Fruit fly (Drosophila melanogaster) whole organism, prepupa: ENCODE measurements around the gene CG15386.
A peak's percentile ranks its signal among the peaks of the same experiment; 100 is the strongest.

Source experiments
- Blimp-1 ChIP-seq: fragments of 200-800 bp; sonication (Bioruptor generic); optimal IDR thresholded peaks from 3 replicates; lab custom pipeline; 2017; ENCODE audit warnings: missing biosample characterization, missing genetic modification characterization, mild to moderate bottlenecking, moderate library complexity, missing genetic modification reagents
- CG10669 ChIP-seq: fragments of 200-800 bp; sonication (Bioruptor generic); optimal IDR thresholded peaks from 3 replicates; lab custom pipeline; 2018; ENCODE audit warnings: missing biosample characterization, mild to moderate bottlenecking, missing genetic modification characterization, moderate library complexity
- CG11294 ChIP-seq: fragments of 200-800 bp; sonication (Bioruptor generic); IDR thresholded peaks from 2 replicates; pipeline ENCODE4 v1.3.6; 2022; ENCODE audit warnings: missing biosample characterization, missing genetic modification characterization
- CG11902 ChIP-seq: fragments of 200-800 bp; sonication (Bioruptor generic); optimal IDR thresholded peaks from 3 replicates; lab custom pipeline; 2016; ENCODE audit warnings: missing biosample characterization, missing genetic modification characterization
- CG15336 ChIP-seq: fragments of 200-800 bp; sonication (Bioruptor generic); IDR thresholded peaks from 2 replicates; pipeline ENCODE4 v1.3.6; 2022; ENCODE audit warnings: missing biosample characterization, missing genetic modification characterization
- CG1621 ChIP-seq: fragments of 200-800 bp; sonication (Bioruptor generic); optimal IDR thresholded peaks from 3 replicates; lab custom pipeline; 2018; ENCODE audit warnings: missing biosample characterization, mild to moderate bottlenecking, missing genetic modification characterization
- CG16779 ChIP-seq: fragments of 200-800 bp; sonication (Bioruptor generic); optimal IDR thresholded peaks from 3 replicates; lab custom pipeline; 2017; ENCODE audit warnings: missing biosample characterization, mild to moderate bottlenecking, missing genetic modification characterization
- CG31627 ChIP-seq: fragments of 200-800 bp; sonication (Bioruptor generic); optimal IDR thresholded peaks from 3 replicates; lab custom pipeline; 2016; ENCODE audit warnings: missing biosample characterization, missing genetic modification characterization
- CG32006 ChIP-seq: fragments of 200-800 bp; sonication (Bioruptor generic); optimal IDR thresholded peaks from 3 replicates; lab custom pipeline; 2017; ENCODE audit warnings: missing biosample characterization, mild to moderate bottlenecking, missing genetic modification characterization
- CG34406 ChIP-seq: fragments of 200-800 bp; sonication (Bioruptor generic); optimal IDR thresholded peaks from 3 replicates; lab custom pipeline; 2016; ENCODE audit warnings: missing biosample characterization, missing genetic modification characterization
- CG3919 ChIP-seq: fragments of 200-800 bp; sonication (Bioruptor generic); optimal IDR thresholded peaks from 3 replicates; lab custom pipeline; 2016; ENCODE audit warnings: missing biosample characterization, missing genetic modification characterization
- CG4318 ChIP-seq: fragments of 200-800 bp; sonication (Bioruptor generic); optimal IDR thresholded peaks from 3 replicates; lab custom pipeline; 2017; ENCODE audit warnings: missing biosample characterization, mild to moderate bottlenecking, missing genetic modification characterization
- CG6276 ChIP-seq: fragments of 200-800 bp; sonication (Bioruptor generic); optimal IDR thresholded peaks from 2 replicates; lab custom pipeline; 2017; ENCODE audit warnings: missing biosample characterization, mild to moderate bottlenecking, missing genetic modification characterization
- CG6792 ChIP-seq: fragments of 200-800 bp; sonication (Bioruptor generic); optimal IDR thresholded peaks from 3 replicates; lab custom pipeline; 2016; ENCODE audit warnings: missing biosample characterization, missing genetic modification characterization
- CG6808 ChIP-seq: fragments of 200-800 bp; sonication (Bioruptor generic); optimal IDR thresholded peaks from 3 replicates; lab custom pipeline; 2017; ENCODE audit warnings: missing biosample characterization, missing genetic modification characterization, mild to moderate bottlenecking, moderate library complexity, missing genetic modification reagents
- CG6854 ChIP-seq: fragments of 200-800 bp; sonication (Bioruptor generic); optimal IDR thresholded peaks from 2 replicates; lab custom pipeline; 2017; ENCODE audit warnings: missing biosample characterization, mild to moderate bottlenecking, missing genetic modification characterization
- CG7368 ChIP-seq: fragments of 200-800 bp; sonication (Bioruptor generic); optimal IDR thresholded peaks from 3 replicates; lab custom pipeline; 2016; ENCODE audit warnings: missing biosample characterization, missing genetic modification characterization
- CG8319 ChIP-seq: fragments of 200-800 bp; sonication (Bioruptor generic); optimal IDR thresholded peaks from 3 replicates; lab custom pipeline; 2016; ENCODE audit warnings: missing biosample characterization, missing genetic modification characterization
- CG9139 ChIP-seq: fragments of 200-800 bp; sonication (Bioruptor generic); optimal IDR thresholded peaks from 3 replicates; lab custom pipeline; 2017; ENCODE audit warnings: missing biosample characterization, mild to moderate bottlenecking, missing genetic modification characterization
- Eip75B ChIP-seq: fragments of 200-800 bp; sonication (Bioruptor generic); optimal IDR thresholded peaks from 3 replicates; lab custom pipeline; 2016; ENCODE audit warnings: missing biosample characterization, missing genetic modification characterization
- Eip78C ChIP-seq: fragments of 200-800 bp; sonication (Bioruptor generic); peaks from one replicate; lab custom pipeline; 2016; ENCODE audit warnings: missing biosample characterization, missing genetic modification characterization
- Ets21C ChIP-seq: fragments of 200-800 bp; sonication (Bioruptor generic); optimal IDR thresholded peaks from 3 replicates; lab custom pipeline; 2016; ENCODE audit warnings: missing biosample characterization, missing genetic modification characterization
- Ets96B ChIP-seq: fragments of 200-800 bp; optimal IDR thresholded peaks from 2 replicates; lab custom pipeline; 2019; ENCODE audit warnings: missing biosample characterization, mild to moderate bottlenecking, missing genetic modification characterization, moderate library complexity
- Gug ChIP-seq: fragments of 200-800 bp; sonication (Bioruptor generic); IDR thresholded peaks from 2 replicates; pipeline ENCODE4 v1.3.6; 2022; ENCODE audit warnings: missing biosample characterization, missing genetic modification characterization
- Hr38 ChIP-seq: sonication (Bioruptor generic); optimal IDR thresholded peaks from 2 replicates; lab custom pipeline; 2016; ENCODE audit warnings: missing biosample characterization, missing genetic modification characterization
- Hr4 ChIP-seq: fragments of 200-800 bp; sonication (Bioruptor generic); optimal IDR thresholded peaks from 3 replicates; lab custom pipeline; 2016; ENCODE audit warnings: missing biosample characterization, missing genetic modification characterization
- Lpt ChIP-seq: fragments of 200-800 bp; sonication (Bioruptor generic); optimal IDR thresholded peaks from 3 replicates; lab custom pipeline; 2016; ENCODE audit warnings: missing biosample characterization, missing genetic modification characterization
- Met ChIP-seq: fragments of 200-800 bp; sonication (Bioruptor generic); optimal IDR thresholded peaks from 3 replicates; lab custom pipeline; 2016; ENCODE audit warnings: missing biosample characterization, missing genetic modification characterization
- Smox ChIP-seq: fragments of 200-800 bp; sonication (Bioruptor generic); optimal IDR thresholded peaks from 3 replicates; lab custom pipeline; 2016; ENCODE audit warnings: missing biosample characterization, missing genetic modification characterization
- Sox102F ChIP-seq: fragments of 200-800 bp; sonication (Bioruptor generic); optimal IDR thresholded peaks from 2 replicates; lab custom pipeline; 2016; ENCODE audit warnings: missing biosample characterization, mild to moderate bottlenecking, missing genetic modification characterization
- Sox15 ChIP-seq: fragments of 200-800 bp; sonication (Bioruptor generic); optimal IDR thresholded peaks from 3 replicates; lab custom pipeline; 2016; ENCODE audit warnings: missing biosample characterization, missing genetic modification characterization
- achi ChIP-seq: fragments of 200-800 bp; sonication (Bioruptor generic); optimal IDR thresholded peaks from 3 replicates; lab custom pipeline; 2016; ENCODE audit warnings: missing biosample characterization, missing genetic modification characterization
- acj6 ChIP-seq: fragments of 200-800 bp; sonication (Bioruptor generic); optimal IDR thresholded peaks from 3 replicates; lab custom pipeline; 2016; ENCODE audit warnings: missing biosample characterization, missing genetic modification characterization
- dac ChIP-seq: fragments of 200-800 bp; sonication (Bioruptor generic); optimal IDR thresholded peaks from 2 replicates; lab custom pipeline; 2017; ENCODE audit warnings: missing biosample characterization, mild to moderate bottlenecking, missing genetic modification characterization
- dsx ChIP-seq: fragments of 200-800 bp; optimal IDR thresholded peaks from 3 replicates; lab custom pipeline; 2019; ENCODE audit warnings: missing biosample characterization, mild to moderate bottlenecking, missing genetic modification characterization, moderate library complexity; ENCODE audit not compliant: poor library complexity, severe bottlenecking
- eg ChIP-seq: fragments of 200-800 bp; sonication (Bioruptor generic); IDR thresholded peaks from 3 replicates; pipeline ENCODE4 v1.3.6; 2022; ENCODE audit warnings: missing biosample characterization, missing genetic modification characterization
- esn ChIP-seq: fragments of 200-800 bp; sonication (Bioruptor generic); optimal IDR thresholded peaks from 2 replicates; lab custom pipeline; 2016; ENCODE audit warnings: missing biosample characterization, mild to moderate bottlenecking, missing genetic modification characterization, moderate library complexity
- fd85E ChIP-seq: fragments of 200-800 bp; sonication (Bioruptor generic); optimal IDR thresholded peaks from 3 replicates; lab custom pipeline; 2016; ENCODE audit warnings: missing biosample characterization, missing genetic modification characterization
- fkh ChIP-seq: fragments of 200-800 bp; sonication (Bioruptor generic); optimal IDR thresholded peaks from 3 replicates; lab custom pipeline; 2017; ENCODE audit warnings: missing biosample characterization, mild to moderate bottlenecking, missing genetic modification characterization, moderate library complexity
- lz ChIP-seq: fragments of 200-800 bp; sonication (Bioruptor generic); optimal IDR thresholded peaks from 3 replicates; lab custom pipeline; 2016; ENCODE audit warnings: missing biosample characterization, missing genetic modification characterization
- net ChIP-seq: fragments of 200-800 bp; sonication (Bioruptor generic); optimal IDR thresholded peaks from 3 replicates; lab custom pipeline; 2016; ENCODE audit warnings: missing biosample characterization, missing genetic modification characterization
- pdm3 ChIP-seq: fragments of 200-800 bp; sonication (Bioruptor generic); optimal IDR thresholded peaks from 3 replicates; lab custom pipeline; 2016; ENCODE audit warnings: missing biosample characterization, missing genetic modification characterization
- salr ChIP-seq, 2 experiments: fragments of 200-800 bp; sonication (Bioruptor generic); optimal IDR thresholded peaks; 3 replicates each; lab custom pipeline; 2016 to 2018; ENCODE audit warnings: missing biosample characterization in 2 of 2, missing genetic modification characterization in 2 of 2, mild to moderate bottlenecking in 1 of 2
- svp ChIP-seq: fragments of 200-800 bp; sonication (Bioruptor generic); peaks from one replicate; lab custom pipeline; 2016; ENCODE audit warnings: missing biosample characterization, missing genetic modification characterization
- topi ChIP-seq: fragments of 200-800 bp; sonication (Bioruptor generic); optimal IDR thresholded peaks from 3 replicates; lab custom pipeline; 2016; ENCODE audit warnings: missing biosample characterization, missing genetic modification characterization
- vri ChIP-seq: fragments of 200-800 bp; sonication (Bioruptor generic); optimal IDR thresholded peaks from 3 replicates; lab custom pipeline; 2016; ENCODE audit warnings: missing biosample characterization, mild to moderate bottlenecking, missing genetic modification characterization

CG15386 gene

dm6 chr2L:2175930-2176643 lies 41.0 kb downstream of the CG15386 start (continued):
- TF ChIP-seq CG32006 (GFP tag; lab: Kevin White, UChicago) (peak; percentile 64), CG10669 (GFP tag; lab: Kevin White, UChicago) (peak; percentile 40), dsx (GFP tag; lab: Kevin White, UChicago) (peak; percentile 0), dac (GFP tag; lab: Kevin White, UChicago) (no peak), CG11294 (peak; percentile 33; the same call in 1 of the 2 replicates), CG1621 (no peak), CG6276 (GFP tag; lab: Kevin White, UChicago) (peak; percentile 35), Eip78C (peak; percentile 85), eg (GFP tag; lab: Robert Waterston, UW) (peak; percentile 52; the same call in 2 of the 3 replicates)

dm6 chr2L:2175090-2175830 lies 41.8 kb downstream of the CG15386 start:
- TF ChIP-seq Gug (GFP tag; lab: Robert Waterston, UW) (0 out of 2 replicates have a peak, but pooled peaks have one; percentile 15), Hr38 (no peak), Sox15 (GFP tag; lab: Kevin White, UChicago) (no peak), esn (GFP tag; lab: Kevin White, UChicago) (peak; percentile 55), CG9139 (GFP tag; lab: Kevin White, UChicago) (peak; percentile 30), salr (GFP tag; optimal IDR thresholded peaks at IDR 0.05; lab: Kevin White, UChicago) (peak in 1 of 2 experiments; percentile 12), acj6 (GFP tag; lab: Kevin White, UChicago) (peak; percentile 52), CG16779 (tag; lab: Kevin White, UChicago) (peak; percentile 4), Smox (GFP tag; lab: Kevin White, UChicago) (peak; percentile 48), CG15336 (peak; percentile 59; the same call in 1 of the 2 replicates), svp (GFP tag; lab: Kevin White, UChicago) (peak; percentile 80), Met (peak; percentile 60), dac (GFP tag; lab: Kevin White, UChicago) (no peak), CG7368 (GFP tag; lab: Kevin White, UChicago) (no peak), Ets96B (tag; lab: Kevin White, UChicago) (peak; percentile 32), CG11294 (no peak), Eip75B (GFP tag; lab: Kevin White, UChicago) (peak; percentile 9), Blimp-1 (GFP tag; lab: Kevin White, UChicago) (no peak), CG31627 (GFP tag; lab: Kevin White, UChicago) (peak; percentile 6), CG6276 (GFP tag; lab: Kevin White, UChicago) (no peak), Sox102F (GFP tag; lab: Kevin White, UChicago) (peak; percentile 21), dsx (GFP tag; lab: Kevin White, UChicago) (peak; percentile 53), CG8319 (GFP tag; lab: Kevin White, UChicago) (no peak), CG4318 (GFP tag; lab: Kevin White, UChicago) (no peak), CG32006 (GFP tag; lab: Kevin White, UChicago) (peak; percentile 9), fd85E (no peak), Hr4 (GFP tag; lab: Kevin White, UChicago) (no peak), lz (GFP tag; lab: Kevin White, UChicago) (peak; percentile 18), CG34406 (GFP tag; lab: Kevin White, UChicago) (no peak), net (GFP tag; lab: Kevin White, UChicago) (no peak), eg (GFP tag; lab: Robert Waterston, UW) (no peak), vri (GFP tag; lab: Kevin White, UChicago) (peak; percentile 51), CG11902 (GFP tag; lab: Kevin White, UChicago) (no peak), achi (GFP tag; lab: Kevin White, UChicago) (no peak), CG3919 (GFP tag; lab: Kevin White, UChicago) (no peak), CG6854 (GFP tag; lab: Kevin White, UChicago) (peak; percentile 43), Lpt (GFP tag; lab: Kevin White, UChicago) (peak; percentile 71), fkh (GFP tag; lab: Kevin White, UChicago) (no peak), Ets21C (GFP tag; lab: Kevin White, UChicago) (no peak), pdm3 (GFP tag; lab: Kevin White, UChicago) (peak; percentile 28), CG6808 (GFP tag; lab: Kevin White, UChicago) (peak; percentile 17), CG6792 (GFP tag; lab: Kevin White, UChicago) (peak; percentile 48), topi (peak; percentile 51)
